Worm (Caenorhabditis elegans) whole organism, late embryonic: ENCODE data around the gene dnj-19.

Source experiments
- C08G9.2 ChIP-seq: sonication (generic microtip); optimal IDR thresholded peaks from 2 replicates; lab custom pipeline; 2016; ENCODE audit warnings: mild to moderate bottlenecking, missing genetic modification characterization, moderate library complexity, missing compliant biosample characterization
- F13H6.1 ChIP-seq: sonication (generic microtip); optimal IDR thresholded peaks from 2 replicates; lab custom pipeline; 2016; ENCODE audit warnings: missing genetic modification characterization, missing compliant biosample characterization
- K09A11.1 ChIP-seq: sonication (generic microtip); optimal IDR thresholded peaks from 2 replicates; lab custom pipeline; 2017; ENCODE audit warnings: antibody characterized with exemption, mild to moderate bottlenecking, missing genetic modification characterization, missing compliant biosample characterization; ENCODE audit not compliant: insufficient read depth
- Y22D7AL.16 ChIP-seq: sonication (generic microtip); optimal IDR thresholded peaks from 2 replicates; lab custom pipeline; 2016; ENCODE audit warnings: missing genetic modification characterization, missing compliant biosample characterization
- ahr-1 ChIP-seq: sonication (generic microtip); optimal IDR thresholded peaks from 2 replicates; lab custom pipeline; 2016; ENCODE audit warnings: missing genetic modification characterization, missing compliant biosample characterization
- ama-1 ChIP-seq: fragments of 150-350 bp; optimal IDR thresholded peaks from 2 replicates; lab custom pipeline; 2014
- ceh-19 ChIP-seq: fragments of 200-800 bp; sonication (Bioruptor generic); optimal IDR thresholded peaks from 2 replicates; lab custom pipeline; 2018; ENCODE audit warnings: mild to moderate bottlenecking, missing genetic modification characterization, missing compliant biosample characterization
- ceh-2 ChIP-seq: sonication (generic microtip); optimal IDR thresholded peaks from 2 replicates; lab custom pipeline; 2016; ENCODE audit warnings: missing genotype, missing genetic modification characterization, missing compliant biosample characterization
- ceh-22 ChIP-seq: sonication (generic microtip); optimal IDR thresholded peaks from 2 replicates; lab custom pipeline; 2017; ENCODE audit warnings: missing biosample characterization, missing genetic modification characterization
- ceh-24 ChIP-seq: sonication (generic microtip); optimal IDR thresholded peaks from 2 replicates; lab custom pipeline; 2016; ENCODE audit warnings: mild to moderate bottlenecking, missing genetic modification characterization, missing compliant biosample characterization
- ceh-31 ChIP-seq: sonication (generic microtip); optimal IDR thresholded peaks from 2 replicates; lab custom pipeline; 2016; ENCODE audit warnings: missing genetic modification characterization, missing compliant biosample characterization
- ceh-34 ChIP-seq: sonication (generic microtip); optimal IDR thresholded peaks from 2 replicates; lab custom pipeline; 2016; ENCODE audit warnings: mild to moderate bottlenecking, missing genetic modification characterization, missing compliant biosample characterization
- dmd-4 ChIP-seq: sonication (generic microtip); optimal IDR thresholded peaks from 2 replicates; lab custom pipeline; 2016; ENCODE audit warnings: borderline replicate concordance, missing genetic modification characterization, missing compliant biosample characterization
- elt-2 ChIP-seq: sonication (generic microtip); optimal IDR thresholded peaks from 2 replicates; lab custom pipeline; 2016; ENCODE audit warnings: missing genetic modification reagents, missing genetic modification characterization, missing compliant biosample characterization
- eyg-1 ChIP-seq: sonication (generic microtip); optimal IDR thresholded peaks from 2 replicates; lab custom pipeline; 2016; ENCODE audit warnings: missing genotype, missing genetic modification characterization, missing compliant biosample characterization
- fax-1 ChIP-seq: sonication (generic microtip); optimal IDR thresholded peaks from 2 replicates; lab custom pipeline; 2016; ENCODE audit warnings: missing genotype, missing genetic modification characterization, missing compliant biosample characterization
- fkh-6 ChIP-seq: sonication (generic microtip); optimal IDR thresholded peaks from 2 replicates; lab custom pipeline; 2016; ENCODE audit warnings: missing genetic modification characterization, missing compliant biosample characterization
- gmeb-2 ChIP-seq: sonication (generic microtip); optimal IDR thresholded peaks from 2 replicates; lab custom pipeline; 2016; ENCODE audit warnings: missing genetic modification characterization, inconsistent platforms, missing compliant biosample characterization
- hlh-15 ChIP-seq: sonication (generic microtip); optimal IDR thresholded peaks from 2 replicates; lab custom pipeline; 2016; ENCODE audit warnings: missing genetic modification characterization, missing compliant biosample characterization
- hlh-30 ChIP-seq: sonication (generic microtip); optimal IDR thresholded peaks from 2 replicates; lab custom pipeline; 2017; ENCODE audit warnings: antibody characterized with exemption, missing genetic modification characterization, missing compliant biosample characterization; ENCODE audit not compliant: insufficient read depth
- lim-6 ChIP-seq: sonication (generic microtip); optimal IDR thresholded peaks from 2 replicates; lab custom pipeline; 2016; ENCODE audit warnings: missing genetic modification characterization, missing compliant biosample characterization
- nhr-11 ChIP-seq: fragments of 150-350 bp; optimal IDR thresholded peaks from 2 replicates; lab custom pipeline; 2014; ENCODE audit warnings: missing biosample characterization, missing genetic modification characterization
- nhr-232 ChIP-seq: sonication (generic microtip); optimal IDR thresholded peaks from 2 replicates; lab custom pipeline; 2016; ENCODE audit warnings: missing genetic modification characterization, missing compliant biosample characterization
- npax-4 ChIP-seq: sonication (generic microtip); optimal IDR thresholded peaks from 2 replicates; lab custom pipeline; 2016; ENCODE audit warnings: missing genetic modification characterization, missing compliant biosample characterization
- odd-2 ChIP-seq: sonication (generic microtip); optimal IDR thresholded peaks from 2 replicates; lab custom pipeline; 2017; ENCODE audit warnings: antibody characterized with exemption, mild to moderate bottlenecking, missing genetic modification characterization, missing compliant biosample characterization
- pag-3 ChIP-seq: sonication (generic microtip); optimal IDR thresholded peaks from 2 replicates; lab custom pipeline; 2016; ENCODE audit warnings: missing compliant biosample characterization, missing genetic modification characterization, borderline replicate concordance
- pax-1 ChIP-seq: fragments of 150-350 bp; optimal IDR thresholded peaks from 2 replicates; lab custom pipeline; 2014; ENCODE audit warnings: missing biosample characterization, missing genetic modification characterization
- pha-4 ChIP-seq: fragments of 150-350 bp; optimal IDR thresholded peaks from 2 replicates; lab custom pipeline; 2018; ENCODE audit warnings: missing biosample characterization, missing genetic modification reagents, missing genetic modification characterization
- pros-1 ChIP-seq: fragments of 150-350 bp; optimal IDR thresholded peaks from 2 replicates; lab custom pipeline; 2014; ENCODE audit warnings: missing biosample characterization, missing genetic modification reagents, missing genetic modification characterization
- ref-2 ChIP-seq: sonication (generic microtip); optimal IDR thresholded peaks from 2 replicates; lab custom pipeline; 2016; ENCODE audit warnings: missing genetic modification characterization, missing compliant biosample characterization
- sdc-2 ChIP-seq: sonication (generic microtip); optimal IDR thresholded peaks from 2 replicates; lab custom pipeline; 2016; ENCODE audit warnings: missing genotype, missing genetic modification characterization, missing compliant biosample characterization
- sox-4 ChIP-seq: sonication (generic microtip); optimal IDR thresholded peaks from 2 replicates; lab custom pipeline; 2017; ENCODE audit warnings: mild to moderate bottlenecking, missing genetic modification characterization, inconsistent platforms, missing compliant biosample characterization
- syd-9 ChIP-seq: sonication (generic microtip); optimal IDR thresholded peaks from 2 replicates; lab custom pipeline; 2016; ENCODE audit warnings: mild to moderate bottlenecking, missing genetic modification characterization, moderate library complexity, missing compliant biosample characterization
- tbx-7 ChIP-seq: sonication (generic microtip); optimal IDR thresholded peaks from 2 replicates; lab custom pipeline; 2016; ENCODE audit warnings: missing genotype, missing genetic modification characterization, missing compliant biosample characterization
- unc-3 ChIP-seq, 2 experiments: fragments of 200-800 bp in 1 of 2; sonication (Bioruptor generic) in 1 of 2; sonication (generic microtip) in 1 of 2; conservative IDR thresholded peaks in 1 of 2; optimal IDR thresholded peaks in 1 of 2; 2 replicates each; pipeline versions ENCODE4 v1.3.6 to Lab custom; 2016 to 2022; ENCODE audit warnings: missing compliant biosample characterization in 2 of 2, missing genetic modification characterization in 2 of 2, missing genetic modification reagents in 1 of 2
- unc-42 ChIP-seq: sonication (generic microtip); optimal IDR thresholded peaks from 2 replicates; lab custom pipeline; 2016; ENCODE audit warnings: missing genotype, missing genetic modification characterization, missing compliant biosample characterization
- unc-55 ChIP-seq: sonication (generic microtip); optimal IDR thresholded peaks from 2 replicates; lab custom pipeline; 2017; ENCODE audit warnings: missing biosample characterization, missing genetic modification reagents, missing genetic modification characterization
- unc-86 ChIP-seq: sonication (generic microtip); optimal IDR thresholded peaks from 2 replicates; lab custom pipeline; 2016; ENCODE audit warnings: missing genetic modification characterization, missing compliant biosample characterization
- ztf-16 ChIP-seq: sonication (generic microtip); optimal IDR thresholded peaks from 2 replicates; lab custom pipeline; 2017; ENCODE audit warnings: missing genetic modification characterization, missing compliant biosample characterization

The dnj-19 gene

ce11 chrV:5504807-5505442 lies at the start of gene dnj-19, which contains the start of gene nhr-47 (continued):
- no peak for TF ChIP-seq nhr-11 (tag; lab: Kevin White, UChicago)
- no peak for TF ChIP-seq pax-1 (tag; lab: Kevin White, UChicago)
- TF ChIP-seq lim-6 (tag; lab: Kevin White, UChicago), result no peak
- TF ChIP-seq ahr-1, result no peak
- TF ChIP-seq pha-4 (tag; lab: Kevin White, UChicago), result no peak
- peak; percentile 29 for TF ChIP-seq nhr-232 (tag; lab: Kevin White, UChicago)
- no peak for TF ChIP-seq hlh-15 (tag; lab: Kevin White, UChicago)
- peak; percentile 51 for TF ChIP-seq unc-42 (tag; lab: Kevin White, UChicago)
- TF ChIP-seq pag-3, result no peak
- no peak for TF ChIP-seq dmd-4
- peak; percentile 54; the same call in 1 of the 2 replicates for TF ChIP-seq unc-3 (GFP tag; conservative IDR thresholded peaks at IDR 0.05; lab: Robert Waterston, UW)
- no peak for TF ChIP-seq unc-3 (tag; optimal IDR thresholded peaks at IDR 0.05; lab: Kevin White, UChicago)
- no peak for TF ChIP-seq fkh-6 (tag; lab: Kevin White, UChicago)
- no peak for TF ChIP-seq ceh-22 (tag; lab: Kevin White, UChicago)
- TF ChIP-seq K09A11.1 (tag; lab: Kevin White, UChicago), result peak; percentile 37
- TF ChIP-seq sdc-2 (tag; lab: Kevin White, UChicago), result peak; percentile 18
- TF ChIP-seq odd-2 (tag; lab: Kevin White, UChicago), result no peak

- no peak for TF ChIP-seq pax-1 (tag; lab: Kevin White, UChicago)
- TF ChIP-seq ceh-34 (tag; lab: Kevin White, UChicago), result no peak
- no peak for TF ChIP-seq ceh-24
- no peak for TF ChIP-seq unc-55 (GFP tag; lab: Kevin White, UChicago)
- no peak for TF ChIP-seq ceh-31 (tag; lab: Kevin White, UChicago)
- TF ChIP-seq ceh-19 (GFP tag; lab: Kevin White, UChicago), result no peak
- no peak for TF ChIP-seq unc-3 (GFP tag; conservative IDR thresholded peaks at IDR 0.05; lab: Robert Waterston, UW)
- no peak for TF ChIP-seq unc-3 (tag; optimal IDR thresholded peaks at IDR 0.05; lab: Kevin White, UChicago)
- TF ChIP-seq fax-1 (tag; lab: Kevin White, UChicago), result no peak
- TF ChIP-seq pha-4 (tag; lab: Kevin White, UChicago), result no peak
- TF ChIP-seq fkh-6 (tag; lab: Kevin White, UChicago), result no peak
- no peak for TF ChIP-seq lim-6 (tag; lab: Kevin White, UChicago)
- no peak for TF ChIP-seq ama-1
- TF ChIP-seq F13H6.1 (tag; lab: Kevin White, UChicago), result no peak
- TF ChIP-seq odd-2 (tag; lab: Kevin White, UChicago), result no peak
- no peak for TF ChIP-seq ref-2
- TF ChIP-seq Y22D7AL.16 (tag; lab: Kevin White, UChicago), result no peak
- TF ChIP-seq eyg-1 (tag; lab: Kevin White, UChicago), result no peak
- TF ChIP-seq ceh-22 (tag; lab: Kevin White, UChicago), result no peak
- TF ChIP-seq npax-4 (tag; lab: Kevin White, UChicago), result no peak
- TF ChIP-seq unc-86 (tag; lab: Kevin White, UChicago), result no peak
- TF ChIP-seq, all 69 proteins: peak for 0
Measured at ce11 chrV:5548497-5548896, 43.8 kb upstream of the dnj-19 start.

ce11 chrV:5548051-5548450 lies 43.4 kb upstream of the dnj-19 start, which contains the start of gene ugt-48:
TSS of gene ugt-48 (minus strand) at chrV:5548062.
- no peak for TF ChIP-seq dmd-4
- no peak for TF ChIP-seq ceh-31 (tag; lab: Kevin White, UChicago)
- no peak for TF ChIP-seq elt-2 (tag; lab: Kevin White, UChicago)
- no peak for TF ChIP-seq pros-1 (tag; lab: Kevin White, UChicago)
- TF ChIP-seq syd-9 (tag; lab: Kevin White, UChicago), result no peak
- TF ChIP-seq hlh-30 (tag; lab: Kevin White, UChicago), result no peak
- no peak for TF ChIP-seq eyg-1 (tag; lab: Kevin White, UChicago)
- no peak for TF ChIP-seq pha-4 (tag; lab: Kevin White, UChicago)
- TF ChIP-seq ceh-2, result no peak
- TF ChIP-seq C08G9.2, result no peak
- TF ChIP-seq ceh-34 (tag; lab: Kevin White, UChicago), result no peak
- TF ChIP-seq ztf-16 (tag; lab: Kevin White, UChicago), result no peak
- TF ChIP-seq gmeb-2, result no peak
- TF ChIP-seq tbx-7 (tag; lab: Kevin White, UChicago), result no peak
- TF ChIP-seq sox-4 (tag; lab: Kevin White, UChicago), result no peak
- TF ChIP-seq nhr-232 (tag; lab: Kevin White, UChicago), result no peak
